Worm (Caenorhabditis elegans): ENCODE measurements around the gene mml-1.

ce11 chrIII:7380120-7380519, 5.6 kb upstream of the mml-1 start:
- no peak for TF ChIP-seq ces-1 (GFP tag; optimal IDR thresholded peaks at IDR 0.05)
- TF ChIP-seq C16A3.4 (tag; optimal IDR thresholded peaks at IDR 0.05), result no peak
- TF ChIP-seq elt-3 (tag; optimal IDR thresholded peaks at IDR 0.05), result no peak
- TF ChIP-seq tbx-2 (tag; optimal IDR thresholded peaks at IDR 0.05), result no peak
- no peak for TF ChIP-seq ceh-8 (GFP tag; optimal IDR thresholded peaks at IDR 0.05)
- TF ChIP-seq dpl-1 (GFP tag; optimal IDR thresholded peaks at IDR 0.05), result no peak
- TF ChIP-seq nhr-71 (tag; optimal IDR thresholded peaks at IDR 0.05), result no peak
- TF ChIP-seq nhr-19 (GFP tag; conservative IDR thresholded peaks at IDR 0.05), result no peak
- TF ChIP-seq sup-37 (GFP tag; optimal IDR thresholded peaks at IDR 0.05), result no peak
- no peak for TF ChIP-seq pqm-1 (tag; optimal IDR thresholded peaks at IDR 0.05)
- TF ChIP-seq ceh-82 (tag; optimal IDR thresholded peaks at IDR 0.05), result no peak
- TF ChIP-seq lin-13 (GFP tag; optimal IDR thresholded peaks at IDR 0.05), result no peak
- TF ChIP-seq fkh-4 (tag; optimal IDR thresholded peaks at IDR 0.05; ENCODE audit: borderline replicate concordance), result no peak
- no peak for TF ChIP-seq skn-1 (tag; optimal IDR thresholded peaks at IDR 0.05)
